Worm (Caenorhabditis elegans) whole organism, early embryonic: ENCODE data around the gene srz-1.

Source experiments
- B0310.2 ChIP-seq: sonication (generic microtip); optimal IDR thresholded peaks from 2 replicates; lab custom pipeline; 2016; ENCODE audit warnings: mild to moderate bottlenecking, missing genetic modification characterization, missing compliant biosample characterization
- F13C5.2 ChIP-seq: sonication (generic microtip); optimal IDR thresholded peaks from 2 replicates; lab custom pipeline; 2017; ENCODE audit warnings: mild to moderate bottlenecking, missing genetic modification characterization, inconsistent platforms, missing compliant biosample characterization
- aly-1 ChIP-seq: sonication (generic microtip); optimal IDR thresholded peaks from 2 replicates; lab custom pipeline; 2016; ENCODE audit warnings: missing genetic modification characterization, missing compliant biosample characterization
- ceh-13 ChIP-seq: fragments of 200-800 bp; sonication (Bioruptor generic); optimal IDR thresholded peaks from 2 replicates; lab custom pipeline; 2018; ENCODE audit warnings: mild to moderate bottlenecking, missing genetic modification characterization, missing compliant biosample characterization
- ets-7 ChIP-seq: sonication (generic microtip); optimal IDR thresholded peaks from 2 replicates; lab custom pipeline; 2016; ENCODE audit warnings: missing genotype, missing genetic modification characterization, missing compliant biosample characterization
- flt-1 ChIP-seq: fragments of 200-800 bp; sonication (Bioruptor generic); IDR thresholded peaks from 2 replicates; pipeline ENCODE4 v1.3.6; 2022; ENCODE audit warnings: missing genetic modification characterization, missing compliant biosample characterization
- hmbx-1 ChIP-seq: sonication (generic microtip); optimal IDR thresholded peaks from 2 replicates; lab custom pipeline; 2016; ENCODE audit warnings: mild to moderate bottlenecking, missing genetic modification characterization, missing compliant biosample characterization
- hmg-4 ChIP-seq: fragments of 200-800 bp; sonication (Bioruptor generic); optimal IDR thresholded peaks from 2 replicates; lab custom pipeline; 2018; ENCODE audit warnings: mild to moderate bottlenecking, missing genetic modification characterization, missing compliant biosample characterization
- hnd-1 ChIP-seq: sonication (generic microtip); optimal IDR thresholded peaks from 2 replicates; lab custom pipeline; 2016; ENCODE audit warnings: missing genetic modification characterization, missing compliant biosample characterization
- pes-1 ChIP-seq: fragments of 200-800 bp; sonication (Bioruptor generic); IDR thresholded peaks from 2 replicates; pipeline ENCODE4 v1.3.6; 2022; ENCODE audit warnings: missing genetic modification reagents, missing genetic modification characterization, missing compliant biosample characterization
- scrt-1 ChIP-seq: fragments of 200-800 bp; sonication (Bioruptor generic); IDR thresholded peaks from 2 replicates; pipeline ENCODE4 v1.3.6; 2022; ENCODE audit warnings: missing genetic modification characterization, missing compliant biosample characterization
- sea-1 ChIP-seq: fragments of 200-800 bp; sonication (Bioruptor generic); conservative IDR thresholded peaks from 2 replicates; pipeline ENCODE4 v1.3.6; 2022; ENCODE audit warnings: missing genetic modification characterization, missing compliant biosample characterization
- tbx-37 ChIP-seq: fragments of 200-800 bp; sonication (Bioruptor generic); conservative IDR thresholded peaks from 2 replicates; pipeline ENCODE4 v1.3.6; 2022; ENCODE audit warnings: missing genetic modification reagents, missing genetic modification characterization, missing compliant biosample characterization

Gene srz-1

DNA sequence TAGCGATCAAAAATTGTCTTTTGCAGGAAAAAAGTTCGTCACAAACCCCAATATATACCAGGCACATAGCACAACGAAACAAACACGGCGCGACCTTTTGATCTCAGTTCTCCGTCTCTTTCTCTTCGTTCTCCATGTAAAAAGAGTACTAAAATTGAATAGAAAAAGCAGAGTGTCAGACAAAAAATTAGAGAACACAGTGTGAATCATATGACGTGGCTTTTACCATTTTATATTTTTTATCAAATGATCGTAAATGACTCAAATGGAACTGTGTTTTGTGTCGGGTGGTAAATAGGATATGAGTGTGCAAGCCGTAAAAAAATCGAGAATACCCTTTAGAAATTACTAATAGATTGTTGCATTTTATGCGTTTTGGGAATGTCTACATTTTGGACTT lies 50.3 kb downstream of the srz-1 start:
- no peak for TF ChIP-seq ets-7 (tag; lab: Kevin White, UChicago)
- TF ChIP-seq pes-1 (GFP tag; lab: Robert Waterston, UW), result no peak
- no peak for TF ChIP-seq aly-1 (tag; lab: Kevin White, UChicago)
- no peak for TF ChIP-seq ceh-13 (GFP tag; lab: Kevin White, UChicago)
- no peak for TF ChIP-seq B0310.2 (tag; lab: Kevin White, UChicago)
- TF ChIP-seq hmbx-1 (tag; lab: Kevin White, UChicago), result no peak
- no peak for TF ChIP-seq flt-1 (GFP tag; lab: Robert Waterston, UW)
- TF ChIP-seq tbx-37, result no peak
- no peak for TF ChIP-seq sea-1 (GFP tag; lab: Robert Waterston, UW)
- TF ChIP-seq hmg-4 (GFP tag; lab: Kevin White, UChicago), result no peak

DNA sequence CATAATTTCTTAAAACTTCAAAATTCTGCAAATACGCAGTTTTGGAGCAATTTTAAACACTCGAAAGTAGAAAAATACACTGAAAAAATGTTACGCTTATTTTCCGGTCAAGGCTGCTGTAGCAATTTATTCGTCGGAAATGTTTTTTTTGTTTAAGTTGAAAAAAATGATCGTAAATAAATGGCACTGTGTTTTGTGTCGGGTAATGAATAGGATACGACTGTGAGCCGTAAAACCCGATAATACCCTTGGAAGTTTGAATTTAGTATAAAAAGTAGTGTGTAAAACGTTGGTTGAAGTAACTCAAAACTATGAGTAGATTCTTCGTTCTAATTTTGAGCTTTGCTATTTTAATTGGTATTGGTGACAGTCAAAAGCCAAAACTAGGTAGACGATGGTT lies 51.3 kb downstream of the srz-1 start, which contains the start of gene T25E12.14:
Gene T25E12.14, plus strand, starts transcription at position 301 of the 400 bp plus-strand sequence.
- TF ChIP-seq hmg-4 (GFP tag; lab: Kevin White, UChicago), result no peak
- TF ChIP-seq tbx-37, result no peak
- no peak for TF ChIP-seq aly-1 (tag; lab: Kevin White, UChicago)
- TF ChIP-seq F13C5.2 (tag; lab: Kevin White, UChicago), result no peak
- no peak for TF ChIP-seq pes-1 (GFP tag; lab: Robert Waterston, UW)
- TF ChIP-seq flt-1 (GFP tag; lab: Robert Waterston, UW), result no peak
- TF ChIP-seq hnd-1 (tag; lab: Kevin White, UChicago), result no peak
- TF ChIP-seq scrt-1 (GFP tag; lab: Robert Waterston, UW), result no peak
- TF ChIP-seq ets-7 (tag; lab: Kevin White, UChicago), result no peak
